Worm (Caenorhabditis elegans): ENCODE measurements around the gene pygo-1.

Gene pygo-1

DNA sequence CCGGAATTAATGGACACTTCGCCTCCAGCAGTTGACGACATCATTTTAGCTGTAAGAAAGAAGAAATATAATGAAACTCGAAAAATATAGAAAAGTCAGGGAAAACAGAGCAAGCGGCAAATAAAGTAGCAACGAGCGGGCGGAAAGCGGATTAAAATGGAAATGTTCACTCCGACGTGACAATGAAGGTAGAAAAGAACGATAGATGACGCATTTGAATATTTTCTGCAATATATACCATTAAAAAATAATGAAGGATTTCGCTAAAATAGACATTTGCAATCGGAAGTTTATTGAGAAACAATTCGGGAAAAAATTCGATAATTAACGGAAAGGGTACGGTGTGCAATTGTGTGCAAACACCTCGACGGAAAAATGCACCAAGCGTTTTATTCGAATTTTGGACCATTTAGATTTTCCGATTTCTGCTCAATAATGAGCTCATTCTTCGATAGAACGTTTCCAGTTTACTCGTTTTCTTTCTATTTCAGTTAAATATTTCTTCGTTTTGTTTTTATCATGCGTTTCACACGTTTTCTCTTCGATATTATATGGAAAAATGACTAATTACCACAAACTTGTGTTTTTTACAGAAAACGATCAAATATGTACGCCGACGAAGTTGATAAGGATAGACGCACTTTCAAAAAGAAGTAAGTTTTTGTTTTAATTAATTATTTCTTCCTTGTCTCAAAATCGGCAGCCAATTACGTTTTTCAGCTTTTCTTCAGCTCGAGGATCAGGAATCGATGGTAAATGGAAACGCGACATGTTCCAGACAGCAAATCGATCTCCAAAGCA is 8.1 kb downstream of the pygo-1 start, which contains the start of the genes snpn-1 and C02B10.4:
TSS of gene snpn-1 (minus strand) at position 51 of the 801 bp plus-strand sequence.
TSS of gene C02B10.4 (plus strand) at position 594 of the 801 bp plus-strand sequence.
- no peak for TF ChIP-seq peb-1 (tag; optimal IDR thresholded peaks at IDR 0.05)
- peak; percentile 23 for TF ChIP-seq nhr-25 (tag; optimal IDR thresholded peaks at IDR 0.05)
- TF ChIP-seq unc-62 (GFP tag; optimal IDR thresholded peaks at IDR 0.05), result no peak
- no peak for TF ChIP-seq zag-1 (tag; optimal IDR thresholded peaks at IDR 0.05)
- TF ChIP-seq fos-1 (tag; optimal IDR thresholded peaks at IDR 0.05), result peak; percentile 13
- TF ChIP-seq lin-11 (tag; optimal IDR thresholded peaks at IDR 0.05), result no peak
- no peak for TF ChIP-seq aly-2 (tag; optimal IDR thresholded peaks at IDR 0.05)
- TF ChIP-seq ceh-16 (tag; optimal IDR thresholded peaks at IDR 0.05), result no peak
- TF ChIP-seq lsy-2 (tag; optimal IDR thresholded peaks at IDR 0.05), result peak; percentile 96 to 99
- peak; percentile 19 for TF ChIP-seq blmp-1 (tag; optimal IDR thresholded peaks at IDR 0.05; ENCODE audit: insufficient read depth)
- TF ChIP-seq nhr-237 (tag; optimal IDR thresholded peaks at IDR 0.05), result no peak
- TF ChIP-seq dmd-4 (tag; optimal IDR thresholded peaks at IDR 0.05), result no peak
- no peak for TF ChIP-seq alr-1 (tag; optimal IDR thresholded peaks at IDR 0.05)
- no peak for TF ChIP-seq unc-39 (tag; optimal IDR thresholded peaks at IDR 0.05)
- TF ChIP-seq ceh-82 (tag; optimal IDR thresholded peaks at IDR 0.05), result no peak
- TF ChIP-seq sma-9 (GFP tag; optimal IDR thresholded peaks at IDR 0.05), result peak; percentile 37
- TF ChIP-seq sma-9 (tag; optimal IDR thresholded peaks at IDR 0.05), result no peak
- TF ChIP-seq C34F6.9 (tag; optimal IDR thresholded peaks at IDR 0.05), result peak; percentile 75
- TF ChIP-seq gmeb-1 (tag; optimal IDR thresholded peaks at IDR 0.05), result peak; percentile 15
- peak; percentile 56 for TF ChIP-seq nhr-129 (tag; optimal IDR thresholded peaks at IDR 0.05)
- no peak for TF ChIP-seq F13H6.1 (tag; optimal IDR thresholded peaks at IDR 0.05)
- TF ChIP-seq crh-2 (tag; optimal IDR thresholded peaks at IDR 0.05), result peak; percentile 54
- TF ChIP-seq elt-3 (tag; optimal IDR thresholded peaks at IDR 0.05), result no peak
- no peak for TF ChIP-seq R02D3.7 (tag; optimal IDR thresholded peaks at IDR 0.05)
- no peak for TF ChIP-seq snpc-4 (tag; optimal IDR thresholded peaks at IDR 0.05)
- no peak for TF ChIP-seq skn-1 (tag; optimal IDR thresholded peaks at IDR 0.05)
- peak; percentile 85 for TF ChIP-seq unc-55 (GFP tag; optimal IDR thresholded peaks at IDR 0.05)
- TF ChIP-seq mdl-1 (tag; optimal IDR thresholded peaks at IDR 0.05), result no peak
- TF ChIP-seq mbf-1 (tag; optimal IDR thresholded peaks at IDR 0.05), result no peak
- peak; percentile 24 for TF ChIP-seq sem-4 (tag; optimal IDR thresholded peaks at IDR 0.05)
- no peak for TF ChIP-seq Y55F3AM.14 (GFP tag; optimal IDR thresholded peaks at IDR 0.05)
- no peak for TF ChIP-seq nhr-10 (tag; optimal IDR thresholded peaks at IDR 0.05)

DNA sequence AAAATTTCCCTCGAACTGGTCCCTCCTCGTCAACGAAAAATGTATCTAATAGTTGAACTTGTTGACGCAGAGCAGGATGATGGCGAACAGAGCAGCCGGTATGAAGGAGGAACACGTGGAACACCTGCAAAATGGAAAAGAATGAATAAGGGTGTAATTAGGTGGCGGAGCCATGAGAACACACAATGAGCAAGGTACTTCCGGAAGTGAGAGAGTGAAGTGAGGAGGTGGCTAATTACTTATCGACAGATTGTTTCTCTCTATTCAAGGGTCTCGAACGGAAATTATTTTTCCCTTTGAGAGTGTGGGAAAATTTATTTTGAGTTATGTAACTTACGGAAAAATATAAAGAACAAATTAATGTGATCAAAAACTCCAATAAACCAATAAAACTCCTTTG is 10.4 kb downstream of the pygo-1 start:
- TF ChIP-seq R02D3.7 (tag; optimal IDR thresholded peaks at IDR 0.05) (no peak), nhr-25 (tag; optimal IDR thresholded peaks at IDR 0.05) (no peak)

DNA sequence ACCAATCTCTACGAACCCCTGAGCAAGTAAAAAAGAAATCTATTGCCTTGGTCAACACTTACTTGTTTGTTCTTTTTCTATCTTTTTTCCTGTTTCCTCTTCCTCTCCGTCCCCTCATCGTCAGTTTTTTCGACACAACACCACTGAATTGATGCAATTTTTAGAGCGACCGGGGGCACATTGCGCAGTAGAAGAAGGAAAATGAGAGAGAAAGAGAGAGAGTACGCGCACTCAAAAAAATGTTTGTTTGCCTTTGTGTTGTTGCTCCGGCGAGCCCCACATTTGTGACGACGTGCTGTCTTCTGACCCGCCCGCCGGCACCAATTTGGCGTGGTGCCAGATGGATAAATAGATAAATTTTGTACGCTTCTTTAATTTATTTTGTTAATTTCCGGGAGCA is 17.0 kb downstream of the pygo-1 start:
- peak; percentile 41 for TF ChIP-seq lin-11 (tag; optimal IDR thresholded peaks at IDR 0.05)
- peak; percentile 0 for TF ChIP-seq crh-2 (tag; optimal IDR thresholded peaks at IDR 0.05)
- peak; percentile 37 for TF ChIP-seq zag-1 (tag; optimal IDR thresholded peaks at IDR 0.05)
- TF ChIP-seq ztf-4 (tag; optimal IDR thresholded peaks at IDR 0.05), result peak; percentile 43
- TF ChIP-seq F13H6.1 (tag; optimal IDR thresholded peaks at IDR 0.05), result peak; percentile 50
- peak; percentile 16 for TF ChIP-seq sma-9 (GFP tag; optimal IDR thresholded peaks at IDR 0.05)
- TF ChIP-seq sma-9 (tag; optimal IDR thresholded peaks at IDR 0.05), result no peak
- TF ChIP-seq Y55F3AM.14 (GFP tag; optimal IDR thresholded peaks at IDR 0.05), result peak; percentile 66
- TF ChIP-seq nhr-129 (tag; optimal IDR thresholded peaks at IDR 0.05), result peak; percentile 64
- TF ChIP-seq lin-13 (GFP tag; optimal IDR thresholded peaks at IDR 0.05), result peak; percentile 4
- peak in 1 of 2 experiments; percentile 39 for TF ChIP-seq lsy-2 (tag; optimal IDR thresholded peaks at IDR 0.05)
- no peak for TF ChIP-seq nhr-10 (tag; optimal IDR thresholded peaks at IDR 0.05)
- TF ChIP-seq C34F6.9 (tag; optimal IDR thresholded peaks at IDR 0.05), result peak; percentile 39
- TF ChIP-seq gmeb-1 (tag; optimal IDR thresholded peaks at IDR 0.05), result no peak
- peak; percentile 5 for TF ChIP-seq unc-55 (GFP tag; optimal IDR thresholded peaks at IDR 0.05)
- TF ChIP-seq lin-39 (tag; optimal IDR thresholded peaks at IDR 0.05), result no peak

DNA sequence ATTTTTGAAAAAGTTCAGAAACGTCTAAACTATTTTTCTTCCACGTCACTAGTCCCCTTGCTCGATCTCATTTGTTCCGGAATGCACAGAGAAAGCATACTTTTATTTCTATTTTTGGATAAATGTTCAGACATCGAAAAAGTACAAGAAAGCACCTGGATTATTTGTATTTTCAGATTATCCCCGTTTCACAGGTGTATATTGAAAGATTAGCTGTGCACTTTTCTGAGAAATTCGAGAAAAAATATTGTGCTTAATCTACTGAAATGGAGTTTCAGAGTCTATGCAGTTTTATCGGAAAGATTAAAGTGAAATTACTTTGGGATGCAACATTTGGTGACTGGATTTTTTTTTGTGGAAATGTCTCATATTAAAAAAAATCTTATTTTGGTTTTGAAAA is 18.8 kb downstream of the pygo-1 start:
- TF ChIP-seq unc-39 (tag; optimal IDR thresholded peaks at IDR 0.05), result no peak
- TF ChIP-seq lin-11 (tag; optimal IDR thresholded peaks at IDR 0.05), result no peak
- no peak for TF ChIP-seq mab-5 (tag; optimal IDR thresholded peaks at IDR 0.05)
- no peak for TF ChIP-seq nhr-237 (tag; optimal IDR thresholded peaks at IDR 0.05)
- no peak for TF ChIP-seq unc-55 (GFP tag; optimal IDR thresholded peaks at IDR 0.05)
- TF ChIP-seq zag-1 (tag; optimal IDR thresholded peaks at IDR 0.05), result no peak
- TF ChIP-seq ZK546.5 (tag; optimal IDR thresholded peaks at IDR 0.05), result no peak
- TF ChIP-seq F13H6.1 (tag; optimal IDR thresholded peaks at IDR 0.05), result no peak
- no peak for TF ChIP-seq aly-2 (tag; optimal IDR thresholded peaks at IDR 0.05)
- no peak for TF ChIP-seq ztf-11 (tag; optimal IDR thresholded peaks at IDR 0.05)
